Worm (Caenorhabditis elegans): ENCODE data around the gene ceh-51.
A peak's percentile ranks its signal among the peaks of the same experiment; 100 is the strongest.

ceh-51 gene

ce11 chrV:18901530-18901929 is 27.6 kb downstream of the ceh-51 start (continued):
- TF ChIP-seq nhr-90 (tag; optimal IDR thresholded peaks at IDR 0.05; ENCODE audit: poor library complexity) (peak; percentile 22), egl-27 (tag; optimal IDR thresholded peaks at IDR 0.05) (no peak), vab-15 (tag; optimal IDR thresholded peaks at IDR 0.05) (no peak), ceh-8 (GFP tag; optimal IDR thresholded peaks at IDR 0.05) (no peak), nhr-47 (tag; optimal IDR thresholded peaks at IDR 0.05) (no peak), nhr-237 (tag; optimal IDR thresholded peaks at IDR 0.05) (no peak), irx-1 (tag; optimal IDR thresholded peaks at IDR 0.05) (no peak), nhr-12 (tag; optimal IDR thresholded peaks at IDR 0.05) (no peak), lin-35 (GFP tag; optimal IDR thresholded peaks at IDR 0.05) (peak in 1 of 2 experiments; percentile 42), lin-15B (tag; optimal IDR thresholded peaks at IDR 0.05) (no peak), ceh-63 (GFP tag; optimal IDR thresholded peaks at IDR 0.05) (no peak), unc-62 (GFP tag; optimal IDR thresholded peaks at IDR 0.05) (no peak), nhr-19 (GFP tag; conservative IDR thresholded peaks at IDR 0.05) (no peak), swsn-7 (tag; optimal IDR thresholded peaks at IDR 0.05) (no peak), efl-3 (GFP tag; optimal IDR thresholded peaks at IDR 0.05) (no peak), hlh-4 (tag; optimal IDR thresholded peaks at IDR 0.05) (no peak), mab-9 (GFP tag; IDR thresholded peaks at IDR 0.05) (no peak), nhr-76 (tag; optimal IDR thresholded peaks at IDR 0.05) (no peak), ceh-82 (tag; optimal IDR thresholded peaks at IDR 0.05) (no peak), tlp-1 (tag; optimal IDR thresholded peaks at IDR 0.05) (no peak), nhr-85 (tag) (no peak), aly-2 (tag; optimal IDR thresholded peaks at IDR 0.05) (no peak), hlh-17 (GFP tag; optimal IDR thresholded peaks at IDR 0.05; ENCODE audit: borderline replicate concordance) (no peak), pax-3 (tag; optimal IDR thresholded peaks at IDR 0.05) (no peak), Y116A8C.19 (tag; optimal IDR thresholded peaks at IDR 0.05; ENCODE audit: borderline replicate concordance) (no peak), blmp-1 (tag; optimal IDR thresholded peaks at IDR 0.05) (no peak), nhr-20 (tag; optimal IDR thresholded peaks at IDR 0.05) (peak; percentile 95), C34B4.2 (tag; optimal IDR thresholded peaks at IDR 0.05) (no peak), ceh-88 (GFP tag; IDR thresholded peaks at IDR 0.05) (no peak), sup-37 (GFP tag; optimal IDR thresholded peaks at IDR 0.05) (no peak), lsy-2 (tag; optimal IDR thresholded peaks at IDR 0.05) (peak; percentile 4 to 18), F16B12.6 (tag; optimal IDR thresholded peaks at IDR 0.05) (no peak), sptf-1 (tag; optimal IDR thresholded peaks at IDR 0.05) (no peak), nhr-28 (tag; optimal IDR thresholded peaks at IDR 0.05) (no peak), hpl-2 (GFP tag; optimal IDR thresholded peaks at IDR 0.05) (no peak), pag-3 (tag; optimal IDR thresholded peaks at IDR 0.05; ENCODE audit: borderline replicate concordance, insufficient read depth) (no peak), ztf-4 (tag; optimal IDR thresholded peaks at IDR 0.05) (no peak), jun-1 (tag; optimal IDR thresholded peaks at IDR 0.05) (no peak), lin-14 (GFP tag; optimal IDR thresholded peaks at IDR 0.05) (no peak), skn-1 (tag; optimal IDR thresholded peaks at IDR 0.05) (peak; percentile 10), C16A3.4 (tag; optimal IDR thresholded peaks at IDR 0.05) (no peak), dsc-1 (tag; optimal IDR thresholded peaks at IDR 0.05) (no peak), unc-30 (tag; optimal IDR thresholded peaks at IDR 0.05) (no peak), nhr-71 (tag; optimal IDR thresholded peaks at IDR 0.05) (peak; percentile 21), alr-1 (tag; optimal IDR thresholded peaks at IDR 0.05; ENCODE audit: borderline replicate concordance) (no peak), nhr-11 (tag; optimal IDR thresholded peaks at IDR 0.05) (no peak), ces-1 (GFP tag; optimal IDR thresholded peaks at IDR 0.05) (no peak)

Measured in whole organism, L1 larva.